Fruit fly (Drosophila melanogaster) whole organism, embryonic: ENCODE data around the gene caz.
A peak's percentile ranks its signal among the peaks of the same experiment; 100 is the strongest.

Source experiments
- Abd-B ChIP-seq: fragments of 200-800 bp; sonication (Bioruptor generic); optimal IDR thresholded peaks from 2 replicates; lab custom pipeline; 2018; ENCODE audit warnings: missing biosample characterization, mild to moderate bottlenecking, missing genetic modification characterization, moderate library complexity
- Atf6 ChIP-seq: fragments of 200-800 bp; sonication (Bioruptor generic); IDR thresholded peaks from 2 replicates; pipeline ENCODE4 v1.3.6; 2022; ENCODE audit warnings: missing biosample characterization, missing genetic modification characterization
- B-H2 ChIP-seq: fragments of 200-800 bp; sonication (Bioruptor generic); optimal IDR thresholded peaks from 2 replicates; lab custom pipeline; 2018; ENCODE audit warnings: missing biosample characterization, mild to moderate bottlenecking, missing genetic modification characterization
- CG1024 ChIP-seq: fragments of 200-800 bp; sonication (Bioruptor generic); IDR thresholded peaks from 2 replicates; pipeline ENCODE4 v1.3.6; 2022; ENCODE audit warnings: missing biosample characterization, missing genetic modification characterization
- CG10565 ChIP-seq: fragments of 200-800 bp; sonication (Bioruptor generic); optimal IDR thresholded peaks from 3 replicates; lab custom pipeline; 2016; ENCODE audit warnings: missing biosample characterization, mild to moderate bottlenecking, missing genetic modification characterization
- CG11398 ChIP-seq: fragments of 200-800 bp; sonication (Bioruptor generic); optimal IDR thresholded peaks from 2 replicates; lab custom pipeline; 2016; ENCODE audit warnings: missing biosample characterization, missing genetic modification characterization
- CG11723 ChIP-seq: fragments of 200-800 bp; sonication (Bioruptor generic); optimal IDR thresholded peaks from 2 replicates; lab custom pipeline; 2017; ENCODE audit warnings: missing biosample characterization, mild to moderate bottlenecking, missing genetic modification characterization
- CG12104 ChIP-seq: fragments of 200-800 bp; sonication (Bioruptor generic); optimal IDR thresholded peaks from 3 replicates; lab custom pipeline; 2016; ENCODE audit warnings: missing biosample characterization, missing genetic modification characterization
- CG12155 ChIP-seq: fragments of 200-800 bp; sonication (Bioruptor generic); optimal IDR thresholded peaks from 3 replicates; lab custom pipeline; 2016; ENCODE audit warnings: missing biosample characterization, missing genetic modification characterization
- CG12659 ChIP-seq: fragments of 200-800 bp; sonication (Bioruptor generic); optimal IDR thresholded peaks from 3 replicates; lab custom pipeline; 2017; ENCODE audit warnings: mild to moderate bottlenecking, missing biosample characterization, missing genetic modification reagents, missing genetic modification characterization
- CG12942 ChIP-seq: fragments of 200-800 bp; sonication (Bioruptor generic); optimal IDR thresholded peaks from 3 replicates; lab custom pipeline; 2016; ENCODE audit warnings: missing biosample characterization, missing genetic modification characterization
- CG13287 ChIP-seq: fragments of 200-800 bp; sonication (Bioruptor generic); IDR thresholded peaks from 2 replicates; pipeline ENCODE4 v1.3.6; 2022; ENCODE audit warnings: missing biosample characterization, missing genetic modification characterization; ENCODE audit not compliant: partially characterized antibody
- CG14710 ChIP-seq: fragments of 200-800 bp; sonication (Bioruptor generic); optimal IDR thresholded peaks from 3 replicates; lab custom pipeline; 2019; ENCODE audit warnings: missing biosample characterization, mild to moderate bottlenecking, missing genetic modification characterization, moderate library complexity
- CG17361 ChIP-seq: fragments of 200-800 bp; sonication (Bioruptor generic); IDR thresholded peaks from 3 replicates; pipeline ENCODE4 v1.3.6; 2022; ENCODE audit warnings: missing biosample characterization, missing genetic modification characterization
- CG17802 ChIP-seq: fragments of 200-800 bp; sonication (Bioruptor generic); optimal IDR thresholded peaks from 2 replicates; lab custom pipeline; 2018; ENCODE audit warnings: missing biosample characterization, mild to moderate bottlenecking, missing genetic modification characterization, moderate library complexity
- CG18764 ChIP-seq: fragments of 200-800 bp; sonication (Bioruptor generic); optimal IDR thresholded peaks from 3 replicates; lab custom pipeline; 2016; ENCODE audit warnings: missing biosample characterization, missing genetic modification characterization
- CG2120 ChIP-seq: fragments of 200-800 bp; sonication (Bioruptor generic); optimal IDR thresholded peaks from 3 replicates; lab custom pipeline; 2016; ENCODE audit warnings: missing biosample characterization, missing genetic modification characterization
- CG6254 ChIP-seq: fragments of 200-800 bp; sonication (Bioruptor generic); optimal IDR thresholded peaks from 3 replicates; lab custom pipeline; 2017; ENCODE audit warnings: mild to moderate bottlenecking, missing biosample characterization, missing genetic modification reagents, missing genetic modification characterization
- CG6272 ChIP-seq: fragments of 200-800 bp; sonication (Bioruptor generic); IDR thresholded peaks from 2 replicates; pipeline ENCODE4 v1.3.6; 2022; ENCODE audit warnings: missing biosample characterization, missing genetic modification characterization
- CG6689 ChIP-seq: fragments of 200-800 bp; sonication (Bioruptor generic); IDR thresholded peaks from 2 replicates; pipeline ENCODE4 v1.3.6; 2022; ENCODE audit warnings: missing biosample characterization, missing genetic modification characterization
- CG7372 ChIP-seq: fragments of 200-800 bp; sonication (Bioruptor generic); IDR thresholded peaks from 2 replicates; pipeline ENCODE4 v1.3.6; 2022; ENCODE audit warnings: missing biosample characterization, missing genetic modification characterization
- CG9817 ChIP-seq: fragments of 200-800 bp; sonication (Bioruptor generic); optimal IDR thresholded peaks from 2 replicates; lab custom pipeline; 2018; ENCODE audit warnings: missing biosample characterization, mild to moderate bottlenecking, missing genetic modification characterization, moderate library complexity
- CrebB ChIP-seq: fragments of 200-800 bp; sonication (Bioruptor generic); optimal IDR thresholded peaks from 3 replicates; lab custom pipeline; 2018; ENCODE audit warnings: missing biosample characterization, mild to moderate bottlenecking, missing genetic modification characterization
- Dbx ChIP-seq: fragments of 200-800 bp; sonication (Bioruptor generic); IDR thresholded peaks from 3 replicates; pipeline ENCODE4 v1.3.6; 2022; ENCODE audit warnings: missing biosample characterization, missing genetic modification characterization
- Doc3 ChIP-seq: fragments of 200-800 bp; sonication (Bioruptor generic); IDR thresholded peaks from 3 replicates; pipeline ENCODE4 v1.3.6; 2022; ENCODE audit warnings: missing biosample characterization, missing genetic modification characterization; ENCODE audit not compliant: partially characterized antibody
- Dp ChIP-seq: fragments of 200-800 bp; sonication (Bioruptor generic); optimal IDR thresholded peaks from 2 replicates; lab custom pipeline; 2018; ENCODE audit warnings: missing biosample characterization, mild to moderate bottlenecking, missing genetic modification characterization, moderate library complexity
- E2f2 ChIP-seq: fragments of 200-800 bp; sonication (Bioruptor generic); IDR thresholded peaks from 2 replicates; pipeline ENCODE4 v1.3.6; 2022; ENCODE audit warnings: missing biosample characterization, missing genetic modification characterization
- Ets97D ChIP-seq: fragments of 200-800 bp; sonication (Bioruptor generic); optimal IDR thresholded peaks from 3 replicates; lab custom pipeline; 2016; ENCODE audit warnings: missing biosample characterization, missing genetic modification characterization
- HLHmδ ChIP-seq: fragments of 200-800 bp; sonication (Bioruptor generic); optimal IDR thresholded peaks from 2 replicates; lab custom pipeline; 2018; ENCODE audit warnings: missing biosample characterization, mild to moderate bottlenecking, missing genetic modification characterization, moderate library complexity
- MESR4 ChIP-seq: fragments of 200-800 bp; sonication (Bioruptor generic); optimal IDR thresholded peaks from 2 replicates; lab custom pipeline; 2018; ENCODE audit warnings: missing biosample characterization, mild to moderate bottlenecking, missing genetic modification characterization, moderate library complexity
- NfI ChIP-seq: fragments of 200-800 bp; sonication (Bioruptor generic); optimal IDR thresholded peaks from 3 replicates; lab custom pipeline; 2018; ENCODE audit warnings: missing biosample characterization, mild to moderate bottlenecking, missing genetic modification characterization, moderate library complexity
- Scr ChIP-seq: fragments of 200-800 bp; sonication (Bioruptor generic); IDR thresholded peaks from 2 replicates; pipeline ENCODE4 v1.3.6; 2022; ENCODE audit warnings: missing biosample characterization, missing genetic modification characterization; ENCODE audit not compliant: partially characterized antibody
- Sox100B ChIP-seq: fragments of 200-800 bp; sonication (Bioruptor generic); optimal IDR thresholded peaks from 3 replicates; lab custom pipeline; 2018; ENCODE audit warnings: missing biosample characterization, mild to moderate bottlenecking, missing genetic modification characterization
- ato ChIP-seq: fragments of 200-800 bp; sonication (Bioruptor generic); IDR thresholded peaks from 2 replicates; pipeline ENCODE4 v1.3.6; 2022; ENCODE audit warnings: missing biosample characterization, missing genetic modification characterization; ENCODE audit not compliant: partially characterized antibody
- dm ChIP-seq: fragments of 200-800 bp; sonication (Bioruptor generic); optimal IDR thresholded peaks from 3 replicates; lab custom pipeline; 2016; ENCODE audit warnings: missing biosample characterization, missing genetic modification characterization
- fru ChIP-seq: fragments of >200 bp; optimal IDR thresholded peaks from 2 replicates; lab custom pipeline; 2017
- klu ChIP-seq: fragments of 200-800 bp; sonication (Bioruptor generic); IDR thresholded peaks from 2 replicates; pipeline ENCODE4 v1.3.6; 2022; ENCODE audit warnings: missing biosample characterization, missing genetic modification characterization
- lmd ChIP-seq: fragments of 200-800 bp; sonication (Bioruptor generic); IDR thresholded peaks from 2 replicates; pipeline ENCODE4 v1.3.6; 2022; ENCODE audit warnings: missing biosample characterization, missing genetic modification characterization
- lov ChIP-seq, 2 experiments: fragments of 200-800 bp in 1 of 2; fragments of >200 bp in 1 of 2; sonication (Bioruptor generic) in 1 of 2; IDR thresholded peaks in 1 of 2; optimal IDR thresholded peaks in 1 of 2; 2 replicates in 1 of 2; 3 replicates in 1 of 2; pipeline versions ENCODE4 v1.3.6 to Lab custom; 2017 to 2022; ENCODE audit warnings: missing biosample characterization in 1 of 2, missing genetic modification characterization in 1 of 2
- nerfin-2 ChIP-seq: fragments of 200-800 bp; sonication (Bioruptor generic); IDR thresholded peaks from 2 replicates; pipeline ENCODE4 v1.3.6; 2022; ENCODE audit warnings: missing biosample characterization, missing genetic modification characterization; ENCODE audit not compliant: partially characterized antibody
- p53 ChIP-seq: fragments of 200-800 bp; sonication (Bioruptor generic); optimal IDR thresholded peaks from 2 replicates; lab custom pipeline; 2016; ENCODE audit warnings: missing biosample characterization, missing genetic modification characterization
- pan ChIP-seq, 4 experiments: fragments of >200 bp in 3 of 4; fragments of 200-800 bp in 1 of 4; sonication (Bioruptor generic) in 1 of 4; optimal IDR thresholded peaks in 3 of 4; IDR thresholded peaks in 1 of 4; 2 replicates each; pipeline versions ENCODE4 v1.3.6 to Lab custom; 2017 to 2022; ENCODE audit warnings: missing biosample characterization in 2 of 4, missing genetic modification characterization in 2 of 4, mixed read lengths in 1 of 4
- pita ChIP-seq: fragments of 200-800 bp; sonication (Bioruptor generic); optimal IDR thresholded peaks from 2 replicates; lab custom pipeline; 2017; ENCODE audit warnings: missing biosample characterization, mild to moderate bottlenecking, missing genetic modification characterization
- stc ChIP-seq: fragments of 200-800 bp; sonication (Bioruptor generic); IDR thresholded peaks from 2 replicates; pipeline ENCODE4 v1.3.6; 2022; ENCODE audit warnings: missing biosample characterization, missing genetic modification characterization
- tgo ChIP-seq: fragments of 200-800 bp; sonication (Bioruptor generic); IDR thresholded peaks from 3 replicates; pipeline ENCODE4 v1.3.6; 2022; ENCODE audit warnings: missing biosample characterization, missing genetic modification characterization
- tna ChIP-seq: fragments of 200-800 bp; sonication (Bioruptor generic); IDR thresholded peaks from 2 replicates; pipeline ENCODE4 v1.3.6; 2022; ENCODE audit warnings: missing biosample characterization, missing genetic modification characterization; ENCODE audit not compliant: partially characterized antibody
- trem ChIP-seq: fragments of 200-800 bp; optimal IDR thresholded peaks from 3 replicates; lab custom pipeline; 2019; ENCODE audit warnings: missing biosample characterization, mild to moderate bottlenecking, missing genetic modification characterization, moderate library complexity

caz gene

dm6 chrX:16320197-16320921, 31.7 kb downstream of the caz start, which contains the start of gene Cyp1 (continued):
- TF ChIP-seq ato (GFP tag; lab: Robert Waterston, UW) (peak; percentile 82), CG11723 (GFP tag; lab: Kevin White, UChicago) (peak; percentile 51), CG14710 (tag; lab: Kevin White, UChicago) (peak; percentile 32), HLHmδ (peak; percentile 31), CG13287 (GFP tag; lab: Robert Waterston, UW) (peak; percentile 77), dm (GFP tag; lab: Kevin White, UChicago) (peak; percentile 81), E2f2 (GFP tag; lab: Robert Waterston, UW) (peak; percentile 64), CG12155 (GFP tag; lab: Kevin White, UChicago) (no peak), CG6272 (GFP tag; lab: Robert Waterston, UW) (peak; percentile 52; the same call in 1 of the 2 replicates), CG9817 (tag; lab: Kevin White, UChicago) (peak; percentile 38), Doc3 (0 out of 3 replicates have a peak, but pooled peaks have one; percentile 42), CG1024 (GFP tag; lab: Robert Waterston, UW) (peak; percentile 79), CG6689 (GFP tag; lab: Robert Waterston, UW) (peak; percentile 41; the same call in 1 of the 2 replicates), Ets97D (GFP tag; lab: Kevin White, UChicago) (peak; percentile 86), CG12942 (GFP tag; lab: Kevin White, UChicago) (no peak), Scr (GFP tag; lab: Robert Waterston, UW) (peak; percentile 76), pita (GFP tag; lab: Kevin White, UChicago) (no peak), MESR4 (GFP tag; lab: Kevin White, UChicago) (peak; percentile 82), B-H2 (peak; percentile 47), CG7372 (GFP tag; lab: Robert Waterston, UW) (peak; percentile 38; the same call in 1 of the 2 replicates), CG11398 (no peak), tgo (GFP tag; lab: Robert Waterston, UW) (peak; percentile 52; the same call in 2 of the 3 replicates), Atf6 (GFP tag; lab: Robert Waterston, UW) (no peak), lmd (GFP tag; lab: Robert Waterston, UW) (peak; percentile 55), trem (tag; lab: Kevin White, UChicago) (peak; percentile 38), fru (lab: Kevin White, UChicago) (no peak), p53 (no peak), pan (optimal IDR thresholded peaks at IDR 0.05; lab: Kevin White, UChicago) (no peak), pan (GFP tag; optimal IDR thresholded peaks at IDR 0.05 in 1 of 2, IDR thresholded peaks at IDR 0.05 in 1 of 2) (peak in 1 of 2 experiments; percentile 46), CG10565 (GFP tag; lab: Kevin White, UChicago) (no peak), Abd-B (GFP tag; lab: Kevin White, UChicago) (no peak), nerfin-2 (GFP tag; lab: Robert Waterston, UW) (peak; percentile 64; the same call in 1 of the 2 replicates), CG12659 (GFP tag; lab: Kevin White, UChicago) (peak; percentile 60), tna (GFP tag; lab: Robert Waterston, UW) (peak; percentile 73), CG2120 (GFP tag; lab: Kevin White, UChicago) (peak; percentile 54), CG17361 (GFP tag; lab: Robert Waterston, UW) (peak; percentile 61), CG18764 (GFP tag; lab: Kevin White, UChicago) (peak; percentile 72), Sox100B (peak; percentile 32), NfI (peak; percentile 34), CG12104 (GFP tag; lab: Kevin White, UChicago) (no peak), stc (GFP tag; lab: Robert Waterston, UW) (0 out of 2 replicates have a peak, but pooled peaks have one; percentile 31), lov (optimal IDR thresholded peaks at IDR 0.05; lab: Kevin White, UChicago) (no peak), lov (GFP tag; IDR thresholded peaks at IDR 0.05; lab: Robert Waterston, UW) (peak; percentile 58; the same call in 1 of the 3 replicates), Dp (peak; percentile 51), klu (GFP tag; lab: Robert Waterston, UW) (0 out of 2 replicates have a peak, but pooled peaks have one; percentile 23), CrebB (tag; lab: Kevin White, UChicago) (no peak), CG6254 (GFP tag; lab: Kevin White, UChicago) (no peak), Dbx (peak; percentile 79), CG17802 (peak; percentile 27)
